Fruit fly (Drosophila melanogaster) whole organism, embryonic: Measurements from ENCODE around the gene CG3984.

Source experiments
- Aef1 ChIP-seq: fragments of 200-800 bp; sonication (Bioruptor generic); IDR thresholded peaks from 3 replicates; pipeline ENCODE4 v1.3.6; 2022; ENCODE audit warnings: missing biosample characterization, missing genetic modification characterization
- Atf3 ChIP-seq: fragments of 200-800 bp; sonication (Bioruptor generic); optimal IDR thresholded peaks from 3 replicates; lab custom pipeline; 2016; ENCODE audit warnings: missing biosample characterization, missing genetic modification characterization
- Atf6 ChIP-seq: fragments of 200-800 bp; sonication (Bioruptor generic); IDR thresholded peaks from 2 replicates; pipeline ENCODE4 v1.3.6; 2022; ENCODE audit warnings: missing biosample characterization, missing genetic modification characterization
- CG10274 ChIP-seq: fragments of 200-800 bp; sonication (Bioruptor generic); optimal IDR thresholded peaks from 3 replicates; lab custom pipeline; 2017; ENCODE audit warnings: missing biosample characterization, mild to moderate bottlenecking, missing genetic modification characterization
- CG10321 ChIP-seq: fragments of 200-800 bp; sonication (Bioruptor generic); IDR thresholded peaks from 2 replicates; pipeline ENCODE4 v1.3.6; 2022; ENCODE audit warnings: missing biosample characterization, missing genetic modification characterization
- CG11560 ChIP-seq: fragments of 200-800 bp; sonication (Bioruptor generic); IDR thresholded peaks from 3 replicates; pipeline ENCODE4 v1.3.6; 2022; ENCODE audit warnings: missing biosample characterization, missing genetic modification characterization
- CG12071 ChIP-seq: fragments of 200-800 bp; sonication (Bioruptor generic); optimal IDR thresholded peaks from 3 replicates; lab custom pipeline; 2018; ENCODE audit warnings: missing biosample characterization, mild to moderate bottlenecking, missing genetic modification characterization
- CG12155 ChIP-seq: fragments of 200-800 bp; sonication (Bioruptor generic); optimal IDR thresholded peaks from 3 replicates; lab custom pipeline; 2016; ENCODE audit warnings: missing biosample characterization, missing genetic modification characterization
- CG12391 ChIP-seq: fragments of 200-800 bp; sonication (Bioruptor generic); optimal IDR thresholded peaks from 3 replicates; lab custom pipeline; 2018; ENCODE audit warnings: missing biosample characterization, mild to moderate bottlenecking, missing genetic modification characterization, moderate library complexity
- CG13775 ChIP-seq: fragments of 200-800 bp; sonication (Bioruptor generic); optimal IDR thresholded peaks from 3 replicates; lab custom pipeline; 2017; ENCODE audit warnings: missing biosample characterization, mild to moderate bottlenecking, missing genetic modification characterization
- CG15514 ChIP-seq: fragments of 200-800 bp; sonication (Bioruptor generic); optimal IDR thresholded peaks from 3 replicates; lab custom pipeline; 2017; ENCODE audit warnings: missing biosample characterization, missing genetic modification characterization, mild to moderate bottlenecking, moderate library complexity, missing genetic modification reagents
- CG17385 ChIP-seq: fragments of 200-800 bp; sonication (Bioruptor generic); optimal IDR thresholded peaks from 3 replicates; lab custom pipeline; 2018; ENCODE audit warnings: missing biosample characterization, mild to moderate bottlenecking, missing genetic modification characterization
- CG1832 ChIP-seq: fragments of 200-800 bp; sonication (Bioruptor generic); optimal IDR thresholded peaks from 2 replicates; lab custom pipeline; 2017; ENCODE audit warnings: missing biosample characterization, mild to moderate bottlenecking, missing genetic modification characterization, inconsistent platforms
- CG4360 ChIP-seq: fragments of 200-800 bp; sonication (Bioruptor generic); IDR thresholded peaks from 2 replicates; pipeline ENCODE4 v1.3.6; 2022; ENCODE audit warnings: missing biosample characterization, missing genetic modification characterization
- CG6689 ChIP-seq: fragments of 200-800 bp; sonication (Bioruptor generic); IDR thresholded peaks from 2 replicates; pipeline ENCODE4 v1.3.6; 2022; ENCODE audit warnings: missing biosample characterization, missing genetic modification characterization
- CG6813 ChIP-seq: fragments of 200-800 bp; sonication (Bioruptor generic); optimal IDR thresholded peaks from 2 replicates; lab custom pipeline; 2017; ENCODE audit warnings: missing biosample characterization, missing genetic modification characterization, mild to moderate bottlenecking, moderate library complexity, missing genetic modification reagents
- CG7271 ChIP-seq: fragments of 200-800 bp; sonication (Bioruptor generic); optimal IDR thresholded peaks from 2 replicates; lab custom pipeline; 2018; ENCODE audit warnings: missing biosample characterization, mild to moderate bottlenecking, missing genetic modification characterization, moderate library complexity
- CG7786 ChIP-seq: fragments of 200-800 bp; sonication (Bioruptor generic); optimal IDR thresholded peaks from 2 replicates; lab custom pipeline; 2016; ENCODE audit warnings: missing biosample characterization, missing genetic modification characterization
- CG9437 ChIP-seq: fragments of 200-800 bp; sonication (Bioruptor generic); optimal IDR thresholded peaks from 2 replicates; lab custom pipeline; 2018; ENCODE audit warnings: missing biosample characterization, mild to moderate bottlenecking, missing genetic modification characterization
- Camta ChIP-seq: fragments of 200-800 bp; sonication (Bioruptor generic); optimal IDR thresholded peaks from 2 replicates; lab custom pipeline; 2016; ENCODE audit warnings: missing biosample characterization, missing genetic modification characterization
- Dip3 ChIP-seq: fragments of 200-800 bp; sonication (Bioruptor generic); optimal IDR thresholded peaks from 3 replicates; lab custom pipeline; 2016; ENCODE audit warnings: missing biosample characterization, missing genetic modification characterization
- Ets65A ChIP-seq: fragments of 200-800 bp; sonication (Bioruptor generic); peaks from one replicate; lab custom pipeline; 2016; ENCODE audit warnings: missing biosample characterization, missing genetic modification characterization
- Fer1 ChIP-seq: fragments of 200-800 bp; sonication (Bioruptor generic); optimal IDR thresholded peaks from 2 replicates; lab custom pipeline; 2017; ENCODE audit warnings: missing biosample characterization, mild to moderate bottlenecking, missing genetic modification characterization
- H2.0 ChIP-seq: fragments of 200-800 bp; sonication (Bioruptor generic); IDR thresholded peaks from 2 replicates; pipeline ENCODE4 v1.3.6; 2022; ENCODE audit warnings: missing biosample characterization, missing genetic modification characterization
- HLH3B ChIP-seq: fragments of 200-800 bp; sonication (Bioruptor generic); IDR thresholded peaks from 2 replicates; pipeline ENCODE4 v1.3.6; 2022; ENCODE audit warnings: missing biosample characterization, missing genetic modification characterization
- Lhr ChIP-seq: fragments of 200-800 bp; sonication (Bioruptor generic); optimal IDR thresholded peaks from 3 replicates; lab custom pipeline; 2017; ENCODE audit warnings: mild to moderate bottlenecking, missing biosample characterization, missing genetic modification reagents, missing genetic modification characterization
- MESR4 ChIP-seq: fragments of 200-800 bp; sonication (Bioruptor generic); optimal IDR thresholded peaks from 2 replicates; lab custom pipeline; 2018; ENCODE audit warnings: missing biosample characterization, mild to moderate bottlenecking, missing genetic modification characterization, moderate library complexity
- Max ChIP-seq: fragments of 200-800 bp; sonication (Bioruptor generic); optimal IDR thresholded peaks from 2 replicates; lab custom pipeline; 2016; ENCODE audit warnings: missing biosample characterization, mild to moderate bottlenecking, missing genetic modification characterization
- Myb ChIP-seq: fragments of 200-800 bp; sonication (Bioruptor generic); optimal IDR thresholded peaks from 2 replicates; lab custom pipeline; 2016; ENCODE audit warnings: missing biosample characterization, missing genetic modification characterization
- Nf-YB ChIP-seq: fragments of 200-800 bp; sonication (Bioruptor generic); optimal IDR thresholded peaks from 3 replicates; lab custom pipeline; 2019; ENCODE audit warnings: missing biosample characterization, mild to moderate bottlenecking, missing genetic modification characterization, moderate library complexity
- Nf-YC ChIP-seq: fragments of 200-800 bp; optimal IDR thresholded peaks from 3 replicates; lab custom pipeline; 2019; ENCODE audit warnings: missing biosample characterization, mild to moderate bottlenecking, missing genetic modification characterization, moderate library complexity
- Oli ChIP-seq: fragments of 200-800 bp; sonication (Bioruptor generic); optimal IDR thresholded peaks from 2 replicates; lab custom pipeline; 2018; ENCODE audit warnings: missing biosample characterization, mild to moderate bottlenecking, missing genetic modification characterization, moderate library complexity
- Optix ChIP-seq: fragments of 200-800 bp; sonication (Bioruptor generic); IDR thresholded peaks from 3 replicates; pipeline ENCODE4 v1.3.6; 2022; ENCODE audit warnings: missing biosample characterization, missing genetic modification characterization
- Rfx ChIP-seq: fragments of 200-800 bp; sonication (Bioruptor generic); IDR thresholded peaks from 2 replicates; pipeline ENCODE4 v1.3.6; 2022; ENCODE audit warnings: missing biosample characterization, missing genetic modification characterization
- aop ChIP-seq: fragments of 200-800 bp; sonication (Bioruptor generic); IDR thresholded peaks from 2 replicates; pipeline ENCODE4 v1.3.6; 2022; ENCODE audit warnings: missing biosample characterization, missing genetic modification characterization
- cas ChIP-seq: fragments of 200-800 bp; sonication (Bioruptor generic); IDR thresholded peaks from 2 replicates; pipeline ENCODE4 v1.3.6; 2022; ENCODE audit warnings: missing biosample characterization, missing genetic modification characterization
- ci ChIP-seq: fragments of 200-800 bp; sonication (Bioruptor generic); IDR thresholded peaks from 3 replicates; pipeline ENCODE4 v1.3.6; 2022; ENCODE audit warnings: missing biosample characterization, missing genetic modification characterization
- danr ChIP-seq: fragments of 200-800 bp; sonication (Bioruptor generic); IDR thresholded peaks from 2 replicates; pipeline ENCODE4 v1.3.6; 2022; ENCODE audit warnings: missing biosample characterization, missing genetic modification characterization
- dati ChIP-seq: fragments of 200-800 bp; sonication (Bioruptor generic); IDR thresholded peaks from 2 replicates; pipeline ENCODE4 v1.3.6; 2022; ENCODE audit warnings: missing biosample characterization, missing genetic modification characterization
- disco-r ChIP-seq: fragments of 200-800 bp; sonication (Bioruptor generic); optimal IDR thresholded peaks from 2 replicates; lab custom pipeline; 2016; ENCODE audit warnings: missing biosample characterization, missing genetic modification characterization
- esg ChIP-seq: fragments of 200-800 bp; sonication (Bioruptor generic); conservative IDR thresholded peaks from 2 replicates; pipeline ENCODE4 v1.3.6; 2022; ENCODE audit warnings: missing biosample characterization, missing genetic modification characterization
- gem ChIP-seq: fragments of 200-800 bp; sonication (Bioruptor generic); optimal IDR thresholded peaks from 2 replicates; lab custom pipeline; 2019; ENCODE audit warnings: missing biosample characterization, mild to moderate bottlenecking, missing genetic modification characterization, moderate library complexity
- gt ChIP-seq: fragments of 200-800 bp; sonication (Bioruptor generic); IDR thresholded peaks from 2 replicates; pipeline ENCODE4 v1.3.6; 2022; ENCODE audit warnings: missing biosample characterization, missing genetic modification characterization
- mld ChIP-seq: fragments of 200-800 bp; sonication (Bioruptor generic); IDR thresholded peaks from 3 replicates; pipeline ENCODE4 v1.3.6; 2022; ENCODE audit warnings: missing biosample characterization, missing genetic modification characterization; ENCODE audit not compliant: partially characterized antibody
- pan ChIP-seq, 4 experiments: fragments of >200 bp in 3 of 4; fragments of 200-800 bp in 1 of 4; sonication (Bioruptor generic) in 1 of 4; optimal IDR thresholded peaks in 3 of 4; IDR thresholded peaks in 1 of 4; 2 replicates each; pipeline versions ENCODE4 v1.3.6 to Lab custom; 2017 to 2022; ENCODE audit warnings: missing biosample characterization in 2 of 4, missing genetic modification characterization in 2 of 4, mixed read lengths in 1 of 4
- pnt ChIP-seq: fragments of 200-800 bp; sonication (Bioruptor generic); optimal IDR thresholded peaks from 3 replicates; lab custom pipeline; 2016; ENCODE audit warnings: missing biosample characterization, missing genetic modification characterization
- so ChIP-seq: fragments of 200-800 bp; sonication (Bioruptor generic); IDR thresholded peaks from 3 replicates; pipeline ENCODE4 v1.3.6; 2022; ENCODE audit warnings: missing biosample characterization, missing genetic modification characterization
- stc ChIP-seq: fragments of 200-800 bp; sonication (Bioruptor generic); IDR thresholded peaks from 2 replicates; pipeline ENCODE4 v1.3.6; 2022; ENCODE audit warnings: missing biosample characterization, missing genetic modification characterization
- tap ChIP-seq: fragments of 200-800 bp; optimal IDR thresholded peaks from 3 replicates; lab custom pipeline; 2019; ENCODE audit warnings: missing biosample characterization, mild to moderate bottlenecking, missing genetic modification characterization, moderate library complexity
- unpg ChIP-seq: fragments of 200-800 bp; sonication (Bioruptor generic); optimal IDR thresholded peaks from 3 replicates; lab custom pipeline; 2018; ENCODE audit warnings: missing biosample characterization, mild to moderate bottlenecking, missing genetic modification characterization, moderate library complexity

Gene CG3984

DNA sequence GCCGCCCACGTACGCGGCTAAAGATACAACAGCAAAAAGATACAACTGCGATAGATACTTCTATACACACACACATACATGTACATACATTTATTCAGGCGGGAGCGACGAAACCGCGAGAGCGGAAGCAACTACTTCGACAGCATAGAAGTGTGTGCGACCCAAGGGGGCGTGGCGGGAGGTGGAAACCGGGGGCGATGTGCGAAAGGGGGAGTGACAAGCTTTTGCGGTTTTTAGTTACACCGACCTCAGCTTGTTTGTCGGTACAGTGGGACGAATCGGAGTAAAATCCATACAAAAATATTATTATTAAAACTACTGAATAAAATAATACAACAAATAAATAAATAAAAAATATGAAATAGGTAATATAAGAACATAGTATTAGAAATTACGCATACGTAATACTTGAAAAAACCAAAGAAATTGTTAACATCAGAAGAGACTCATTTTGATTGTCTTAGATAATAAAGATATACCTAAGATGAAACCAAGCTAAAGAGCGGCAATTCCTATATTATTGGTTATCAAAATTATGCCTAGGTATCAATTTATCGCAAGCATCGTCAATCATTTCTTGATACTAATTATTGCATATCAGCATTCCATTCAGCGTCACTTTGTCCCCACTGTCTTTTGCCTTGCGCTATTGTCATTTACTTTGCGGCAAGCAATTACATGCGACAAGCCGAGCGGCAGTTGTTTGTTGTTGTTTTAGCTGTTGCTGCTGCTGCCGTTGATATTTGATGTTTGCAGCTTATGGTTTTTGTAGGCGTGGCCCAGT lies 8.1 kb upstream of the CG3984 start (continued):
- peak; percentile 30 for TF ChIP-seq CG13775
- TF ChIP-seq CG11560 (tag; lab: Robert Waterston, UW) = no peak
- TF ChIP-seq Nf-YC = peak; percentile 43
- no peak for TF ChIP-seq Aef1 (GFP tag; lab: Robert Waterston, UW)
- TF ChIP-seq Rfx (GFP tag; lab: Robert Waterston, UW) = peak; percentile 21; the same call in 1 of the 2 replicates
- TF ChIP-seq Camta = no peak
- no peak for TF ChIP-seq tap (tag; lab: Kevin White, UChicago)
- no peak for TF ChIP-seq Lhr (GFP tag; lab: Kevin White, UChicago)
- peak; percentile 42 for TF ChIP-seq CG17385 (GFP tag; lab: Kevin White, UChicago)
- no peak for TF ChIP-seq gt (GFP tag; lab: Robert Waterston, UW)
- no peak for TF ChIP-seq CG12155 (GFP tag; lab: Kevin White, UChicago)
- no peak for TF ChIP-seq CG12071 (GFP tag; lab: Kevin White, UChicago)
- peak; percentile 24 for TF ChIP-seq unpg
- TF ChIP-seq Fer1 = peak; percentile 32
- TF ChIP-seq aop = no peak
- TF ChIP-seq CG12391 (tag; lab: Kevin White, UChicago) = peak; percentile 37
- peak; percentile 58; the same call in 1 of the 3 replicates for TF ChIP-seq ci
- TF ChIP-seq disco-r = no peak
- TF ChIP-seq CG10321 (GFP tag; lab: Robert Waterston, UW) = no peak
- TF ChIP-seq gem (tag; lab: Kevin White, UChicago) = peak; percentile 72
- no peak for TF ChIP-seq so
- no peak for TF ChIP-seq CG10274 (GFP tag; lab: Kevin White, UChicago)
- no peak for TF ChIP-seq Optix (GFP tag; lab: Robert Waterston, UW)
- no peak for TF ChIP-seq HLH3B (GFP tag; lab: Robert Waterston, UW)
- no peak for TF ChIP-seq Dip3
- TF ChIP-seq CG7786 (GFP tag; lab: Kevin White, UChicago) = no peak
- no peak for TF ChIP-seq danr (GFP tag; lab: Robert Waterston, UW)
- no peak for TF ChIP-seq Myb
- TF ChIP-seq Oli (tag; lab: Kevin White, UChicago) = peak; percentile 65
- no peak for TF ChIP-seq H2.0 (GFP tag; lab: Robert Waterston, UW)
- TF ChIP-seq MESR4 = no peak
- TF ChIP-seq Nf-YB = peak; percentile 8
- TF ChIP-seq esg = peak; percentile 12; the same call in 1 of the 2 replicates
- peak; percentile 39; the same call in 1 of the 2 replicates for TF ChIP-seq CG6689 (GFP tag; lab: Robert Waterston, UW)
- 0 out of 2 replicates have a peak, but pooled peaks have one; percentile 10 for TF ChIP-seq CG4360 (GFP tag; lab: Robert Waterston, UW)
- no peak for TF ChIP-seq mld (GFP tag; lab: Robert Waterston, UW)
- no peak for TF ChIP-seq dati
- no peak for TF ChIP-seq Ets65A (GFP tag; lab: Kevin White, UChicago)
- no peak for TF ChIP-seq CG1832 (GFP tag; lab: Kevin White, UChicago)
- no peak for TF ChIP-seq CG15514 (GFP tag; lab: Kevin White, UChicago)
- TF ChIP-seq Max (GFP tag; lab: Kevin White, UChicago) = peak; percentile 25
- TF ChIP-seq Atf6 = no peak
- TF ChIP-seq pan (optimal IDR thresholded peaks at IDR 0.05; lab: Kevin White, UChicago) = no peak
- no peak for TF ChIP-seq pan (GFP tag; optimal IDR thresholded peaks at IDR 0.05 in 1 of 2, IDR thresholded peaks at IDR 0.05 in 1 of 2)
- TF ChIP-seq Atf3 (GFP tag; lab: Kevin White, UChicago) = no peak
- TF ChIP-seq pnt (GFP tag; lab: Kevin White, UChicago) = no peak
- no peak for TF ChIP-seq stc (GFP tag; lab: Robert Waterston, UW)
- peak; percentile 68 for TF ChIP-seq CG9437 (GFP tag; lab: Kevin White, UChicago)
- TF ChIP-seq CG6813 (GFP tag; lab: Kevin White, UChicago) = peak; percentile 48
- no peak for TF ChIP-seq CG7271 (tag; lab: Kevin White, UChicago)
- TF ChIP-seq cas (GFP tag; lab: Robert Waterston, UW) = no peak
